Fruit fly (Drosophila melanogaster) whole organism, embryonic: ENCODE measurements around the gene Orct2.

Experiments
- Atf6 ChIP-seq: fragments of 200-800 bp; sonication (Bioruptor generic); IDR thresholded peaks from 2 replicates; pipeline ENCODE4 v1.3.6; 2022; ENCODE audit warnings: missing biosample characterization, missing genetic modification characterization
- Bdp1 ChIP-seq: fragments of 200-800 bp; sonication (Bioruptor generic); optimal IDR thresholded peaks from 3 replicates; lab custom pipeline; 2016; ENCODE audit warnings: missing biosample characterization, missing genetic modification characterization
- CG10462 ChIP-seq: fragments of 200-800 bp; sonication (Bioruptor generic); optimal IDR thresholded peaks from 2 replicates; lab custom pipeline; 2016; ENCODE audit warnings: missing biosample characterization, missing genetic modification characterization
- CG12391 ChIP-seq: fragments of 200-800 bp; sonication (Bioruptor generic); optimal IDR thresholded peaks from 3 replicates; lab custom pipeline; 2018; ENCODE audit warnings: missing biosample characterization, mild to moderate bottlenecking, missing genetic modification characterization, moderate library complexity
- CG12769 ChIP-seq: fragments of 200-800 bp; sonication (Bioruptor generic); optimal IDR thresholded peaks from 2 replicates; lab custom pipeline; 2019; ENCODE audit warnings: missing biosample characterization, mild to moderate bottlenecking, missing genetic modification characterization, moderate library complexity
- CG14050 ChIP-seq: fragments of 200-800 bp; sonication (Bioruptor generic); IDR thresholded peaks from 3 replicates; pipeline ENCODE4 v1.3.6; 2022; ENCODE audit warnings: missing biosample characterization, missing genetic modification characterization
- CG14710 ChIP-seq: fragments of 200-800 bp; sonication (Bioruptor generic); optimal IDR thresholded peaks from 3 replicates; lab custom pipeline; 2019; ENCODE audit warnings: missing biosample characterization, mild to moderate bottlenecking, missing genetic modification characterization, moderate library complexity
- CG15514 ChIP-seq: fragments of 200-800 bp; sonication (Bioruptor generic); optimal IDR thresholded peaks from 3 replicates; lab custom pipeline; 2017; ENCODE audit warnings: missing biosample characterization, missing genetic modification characterization, mild to moderate bottlenecking, moderate library complexity, missing genetic modification reagents
- CG16813 ChIP-seq: fragments of 200-800 bp; sonication (Bioruptor generic); IDR thresholded peaks from 3 replicates; pipeline ENCODE4 v1.3.6; 2022; ENCODE audit warnings: missing biosample characterization, missing genetic modification characterization; ENCODE audit not compliant: partially characterized antibody
- CG17361 ChIP-seq: fragments of 200-800 bp; sonication (Bioruptor generic); IDR thresholded peaks from 3 replicates; pipeline ENCODE4 v1.3.6; 2022; ENCODE audit warnings: missing biosample characterization, missing genetic modification characterization
- CG17385 ChIP-seq: fragments of 200-800 bp; sonication (Bioruptor generic); optimal IDR thresholded peaks from 3 replicates; lab custom pipeline; 2018; ENCODE audit warnings: missing biosample characterization, mild to moderate bottlenecking, missing genetic modification characterization
- CG17802 ChIP-seq: fragments of 200-800 bp; sonication (Bioruptor generic); optimal IDR thresholded peaks from 2 replicates; lab custom pipeline; 2018; ENCODE audit warnings: missing biosample characterization, mild to moderate bottlenecking, missing genetic modification characterization, moderate library complexity
- CG18011 ChIP-seq: fragments of 200-800 bp; sonication (Bioruptor generic); optimal IDR thresholded peaks from 2 replicates; lab custom pipeline; 2017; ENCODE audit warnings: missing biosample characterization, missing genetic modification characterization, mild to moderate bottlenecking, moderate library complexity, missing genotype
- CG18476 ChIP-seq: fragments of 200-800 bp; sonication (Bioruptor generic); optimal IDR thresholded peaks from 2 replicates; lab custom pipeline; 2016; ENCODE audit warnings: missing biosample characterization, mild to moderate bottlenecking, missing genetic modification characterization
- CG2129 ChIP-seq: fragments of 200-800 bp; sonication (Bioruptor generic); IDR thresholded peaks from 2 replicates; pipeline ENCODE4 v1.3.6; 2022; ENCODE audit warnings: missing biosample characterization, missing genetic modification characterization; ENCODE audit not compliant: partially characterized antibody
- CG33213 ChIP-seq: fragments of 200-800 bp; sonication (Bioruptor generic); optimal IDR thresholded peaks from 3 replicates; lab custom pipeline; 2016; ENCODE audit warnings: missing biosample characterization, missing genetic modification characterization
- CG4617 ChIP-seq: fragments of 200-800 bp; sonication (Bioruptor generic); optimal IDR thresholded peaks from 3 replicates; lab custom pipeline; 2016; ENCODE audit warnings: missing biosample characterization, missing genetic modification characterization, borderline replicate concordance
- CG7271 ChIP-seq: fragments of 200-800 bp; sonication (Bioruptor generic); optimal IDR thresholded peaks from 2 replicates; lab custom pipeline; 2018; ENCODE audit warnings: missing biosample characterization, mild to moderate bottlenecking, missing genetic modification characterization, moderate library complexity
- CG7745 ChIP-seq: fragments of 200-800 bp; sonication (Bioruptor generic); optimal IDR thresholded peaks from 2 replicates; lab custom pipeline; 2018; ENCODE audit warnings: missing biosample characterization, mild to moderate bottlenecking, missing genetic modification characterization, moderate library complexity
- CG7963 ChIP-seq: fragments of 200-800 bp; sonication (Bioruptor generic); IDR thresholded peaks from 3 replicates; pipeline ENCODE4 v1.3.6; 2022; ENCODE audit warnings: missing biosample characterization, missing genetic modification characterization; ENCODE audit not compliant: partially characterized antibody
- CG8388 ChIP-seq: fragments of 200-800 bp; sonication (Bioruptor generic); optimal IDR thresholded peaks from 2 replicates; lab custom pipeline; 2019; ENCODE audit warnings: missing biosample characterization, mild to moderate bottlenecking, missing genetic modification characterization, moderate library complexity
- CHES-1-like ChIP-seq: fragments of 200-800 bp; sonication (Bioruptor generic); optimal IDR thresholded peaks from 2 replicates; lab custom pipeline; 2016; ENCODE audit warnings: missing biosample characterization, missing genetic modification characterization
- Chrac-16 ChIP-seq: fragments of 200-800 bp; sonication (Bioruptor generic); optimal IDR thresholded peaks from 3 replicates; lab custom pipeline; 2016; ENCODE audit warnings: missing biosample characterization, missing genetic modification characterization
- D19A ChIP-seq: fragments of 200-800 bp; optimal IDR thresholded peaks from 3 replicates; lab custom pipeline; 2019; ENCODE audit warnings: missing biosample characterization, mild to moderate bottlenecking, missing genetic modification characterization, moderate library complexity
- Dfd ChIP-seq, 2 experiments: fragments of >200 bp; optimal IDR thresholded peaks; 2 replicates each; lab custom pipeline; 2017; ENCODE audit warnings: missing biosample characterization in 2 of 2, missing genetic modification characterization in 2 of 2
- Ets65A ChIP-seq: fragments of 200-800 bp; sonication (Bioruptor generic); peaks from one replicate; lab custom pipeline; 2016; ENCODE audit warnings: missing biosample characterization, missing genetic modification characterization
- HLH3B ChIP-seq: fragments of 200-800 bp; sonication (Bioruptor generic); IDR thresholded peaks from 2 replicates; pipeline ENCODE4 v1.3.6; 2022; ENCODE audit warnings: missing biosample characterization, missing genetic modification characterization
- HLHmδ ChIP-seq: fragments of 200-800 bp; sonication (Bioruptor generic); optimal IDR thresholded peaks from 2 replicates; lab custom pipeline; 2018; ENCODE audit warnings: missing biosample characterization, mild to moderate bottlenecking, missing genetic modification characterization, moderate library complexity
- Hmx ChIP-seq: fragments of 200-800 bp; sonication (Bioruptor generic); optimal IDR thresholded peaks from 2 replicates; lab custom pipeline; 2016; ENCODE audit warnings: missing biosample characterization, missing genetic modification characterization
- Hr3 ChIP-seq: fragments of 200-800 bp; sonication (Bioruptor generic); optimal IDR thresholded peaks from 3 replicates; lab custom pipeline; 2016; ENCODE audit warnings: missing biosample characterization, missing genetic modification characterization
- Mad ChIP-seq: fragments of 200-800 bp; sonication (Bioruptor generic); optimal IDR thresholded peaks from 2 replicates; lab custom pipeline; 2016; ENCODE audit warnings: missing biosample characterization, missing genetic modification characterization
- Myb ChIP-seq: fragments of 200-800 bp; sonication (Bioruptor generic); optimal IDR thresholded peaks from 2 replicates; lab custom pipeline; 2016; ENCODE audit warnings: missing biosample characterization, missing genetic modification characterization
- Oaz ChIP-seq: fragments of 200-800 bp; sonication (Bioruptor generic); IDR thresholded peaks from 2 replicates; pipeline ENCODE4 v1.3.6; 2022; ENCODE audit warnings: missing biosample characterization, missing genetic modification characterization
- dan ChIP-seq: fragments of 200-800 bp; sonication (Bioruptor generic); IDR thresholded peaks from 2 replicates; pipeline ENCODE4 v1.3.6; 2022; ENCODE audit warnings: missing biosample characterization, missing genetic modification characterization
- dm ChIP-seq: fragments of 200-800 bp; sonication (Bioruptor generic); optimal IDR thresholded peaks from 3 replicates; lab custom pipeline; 2016; ENCODE audit warnings: missing biosample characterization, missing genetic modification characterization
- dmrt99B ChIP-seq: fragments of 200-800 bp; sonication (Bioruptor generic); optimal IDR thresholded peaks from 2 replicates; lab custom pipeline; 2018; ENCODE audit warnings: missing biosample characterization, mild to moderate bottlenecking, missing genetic modification characterization, moderate library complexity
- dpn ChIP-seq, 2 experiments: fragments of 200-800 bp; sonication (Bioruptor generic); optimal IDR thresholded peaks; 3 replicates each; lab custom pipeline; 2016; ENCODE audit warnings: missing biosample characterization in 2 of 2, missing genetic modification characterization in 2 of 2
- fd3F ChIP-seq: fragments of 200-800 bp; sonication (Bioruptor generic); optimal IDR thresholded peaks from 2 replicates; lab custom pipeline; 2018; ENCODE audit warnings: missing biosample characterization, mild to moderate bottlenecking, missing genetic modification characterization, moderate library complexity
- ham ChIP-seq: fragments of 200-800 bp; sonication (Bioruptor generic); IDR thresholded peaks from 2 replicates; pipeline ENCODE4 v1.3.6; 2022; ENCODE audit warnings: missing biosample characterization, missing genetic modification characterization
- ind ChIP-seq: fragments of 200-800 bp; sonication (Bioruptor generic); optimal IDR thresholded peaks from 3 replicates; lab custom pipeline; 2016; ENCODE audit warnings: missing biosample characterization, missing genetic modification characterization
- knrl ChIP-seq: fragments of 200-800 bp; sonication (Bioruptor generic); IDR thresholded peaks from 3 replicates; pipeline ENCODE4 v1.3.6; 2022; ENCODE audit warnings: missing biosample characterization, missing genetic modification characterization; ENCODE audit not compliant: partially characterized antibody
- odd ChIP-seq: fragments of 200-800 bp; sonication (Bioruptor generic); optimal IDR thresholded peaks from 2 replicates; lab custom pipeline; 2017; ENCODE audit warnings: missing biosample characterization, mild to moderate bottlenecking, missing genetic modification characterization
- peb ChIP-seq: fragments of 200-800 bp; sonication (Bioruptor generic); IDR thresholded peaks from 2 replicates; pipeline ENCODE4 v1.3.6; 2022; ENCODE audit warnings: missing biosample characterization, missing genetic modification characterization
- ranshi ChIP-seq: fragments of 200-800 bp; sonication (Bioruptor generic); IDR thresholded peaks from 2 replicates; pipeline ENCODE4 v1.3.6; 2022; ENCODE audit warnings: missing biosample characterization, missing genetic modification characterization
- seq ChIP-seq: fragments of 200-800 bp; sonication (Bioruptor generic); IDR thresholded peaks from 2 replicates; pipeline ENCODE4 v1.3.6; 2022; ENCODE audit warnings: missing biosample characterization, missing genetic modification characterization
- slbo ChIP-seq: fragments of 200-800 bp; sonication (Bioruptor generic); IDR thresholded peaks from 2 replicates; pipeline ENCODE4 v1.3.6; 2022; ENCODE audit warnings: missing biosample characterization, missing genetic modification characterization
- so ChIP-seq: fragments of 200-800 bp; sonication (Bioruptor generic); IDR thresholded peaks from 3 replicates; pipeline ENCODE4 v1.3.6; 2022; ENCODE audit warnings: missing biosample characterization, missing genetic modification characterization
- trem ChIP-seq: fragments of 200-800 bp; optimal IDR thresholded peaks from 3 replicates; lab custom pipeline; 2019; ENCODE audit warnings: missing biosample characterization, mild to moderate bottlenecking, missing genetic modification characterization, moderate library complexity

Gene Orct2

dm6 chr3R:24295556-24296465 is 23.0 kb downstream of the Orct2 start (continued):
- TF ChIP-seq Chrac-16 (peak; percentile 82), CG12391 (tag; lab: Kevin White, UChicago) (peak; percentile 80), slbo (GFP tag; lab: Robert Waterston, UW) (peak; percentile 87), CG17802 (tag; lab: Kevin White, UChicago) (peak; percentile 12), CG7963 (GFP tag; lab: Robert Waterston, UW) (no peak), dmrt99B (peak; percentile 81), Atf6 (GFP tag; lab: Robert Waterston, UW) (peak; percentile 71), Dfd (GFP tag; optimal IDR thresholded peaks at IDR 0.05; lab: Kevin White, UChicago) (no peak), dpn (GFP tag; optimal IDR thresholded peaks at IDR 0.05; lab: Kevin White, UChicago) (peak; percentile 76 to 81), ranshi (peak; percentile 81), CG7745 (no peak), CG4617 (GFP tag; lab: Kevin White, UChicago) (peak; percentile 34), seq (GFP tag; lab: Robert Waterston, UW) (peak; percentile 79), Hmx (peak; percentile 18), Ets65A (GFP tag; lab: Kevin White, UChicago) (peak; percentile 91), CG18011 (GFP tag; lab: Kevin White, UChicago) (peak; percentile 52), odd (GFP tag; lab: Kevin White, UChicago) (peak; percentile 66), HLHmδ (GFP tag; lab: Kevin White, UChicago) (no peak), Mad (peak; percentile 50), CHES-1-like (GFP tag; lab: Kevin White, UChicago) (peak; percentile 44), CG17361 (GFP tag; lab: Robert Waterston, UW) (peak; percentile 75), HLH3B (GFP tag; lab: Robert Waterston, UW) (peak; percentile 76), CG12769 (tag; lab: Kevin White, UChicago) (peak; percentile 90), CG15514 (GFP tag; lab: Kevin White, UChicago) (peak; percentile 49), CG17385 (GFP tag; lab: Kevin White, UChicago) (peak; percentile 78), CG33213 (GFP tag; lab: Kevin White, UChicago) (peak; percentile 71), CG14710 (peak; percentile 67), fd3F (GFP tag; lab: Kevin White, UChicago) (peak; percentile 79), dan (GFP tag; lab: Robert Waterston, UW) (peak; percentile 69), Bdp1 (GFP tag; lab: Kevin White, UChicago) (peak; percentile 52), CG10462 (GFP tag; lab: Kevin White, UChicago) (peak; percentile 63), so (GFP tag; lab: Robert Waterston, UW) (peak; percentile 87), knrl (no peak), trem (tag; lab: Kevin White, UChicago) (peak; percentile 59), Oaz (peak; percentile 37; the same call in 1 of the 2 replicates), CG8388 (GFP tag; lab: Kevin White, UChicago) (peak; percentile 65), Hr3 (GFP tag; lab: Kevin White, UChicago) (peak; percentile 73), ind (GFP tag; lab: Kevin White, UChicago) (peak; percentile 63), Myb (peak; percentile 30), peb (GFP tag; lab: Robert Waterston, UW) (peak; percentile 37; the same call in 1 of the 2 replicates), CG16813 (GFP tag; lab: Robert Waterston, UW) (no peak), CG18476 (GFP tag; lab: Kevin White, UChicago) (peak; percentile 65), ham (no peak), CG14050 (GFP tag; lab: Robert Waterston, UW) (peak; percentile 67), D19A (peak; percentile 60), CG7271 (tag; lab: Kevin White, UChicago) (no peak), dm (peak; percentile 49), CG2129 (GFP tag; lab: Robert Waterston, UW) (no peak)
